Worm (Caenorhabditis elegans): ENCODE results near the gene Y38F2AR.3.
A peak's percentile ranks its signal among the peaks of the same experiment; 100 is the strongest.

The Y38F2AR.3 gene

DNA sequence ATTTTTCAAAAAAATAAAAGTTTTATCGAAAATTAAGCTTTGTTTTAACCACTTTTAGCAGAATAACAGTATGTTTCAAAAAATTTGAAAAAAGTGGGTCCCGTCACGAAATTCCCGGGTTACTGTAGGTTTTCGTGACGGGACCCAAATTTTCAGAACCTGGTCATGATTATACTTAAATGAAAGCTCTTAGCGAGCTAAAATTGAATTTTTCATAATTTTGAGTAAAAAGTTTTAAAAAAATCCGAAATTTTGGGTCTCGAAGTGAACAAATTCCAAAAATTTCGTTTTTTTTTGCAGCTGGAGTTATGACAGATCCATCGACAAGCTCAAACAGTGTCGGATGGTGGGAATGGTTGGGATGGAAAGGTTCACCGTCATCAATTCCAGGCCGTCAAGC lies at the start of gene Y38F2AR.3:
Y38F2AR.3 (plus strand) TSS at position 301 of the 400 bp plus-strand sequence.
- TF ChIP-seq hnd-1 (tag; optimal IDR thresholded peaks at IDR 0.05) (no peak), B0310.2 (tag; optimal IDR thresholded peaks at IDR 0.05) (no peak), sea-1 (GFP tag; conservative IDR thresholded peaks at IDR 0.05) (no peak), hmg-4 (GFP tag; optimal IDR thresholded peaks at IDR 0.05) (no peak), flt-1 (GFP tag; IDR thresholded peaks at IDR 0.05) (no peak), tbx-11 (GFP tag; IDR thresholded peaks at IDR 0.05) (no peak), scrt-1 (GFP tag; IDR thresholded peaks at IDR 0.05) (no peak), aly-1 (tag; optimal IDR thresholded peaks at IDR 0.05) (no peak)

DNA sequence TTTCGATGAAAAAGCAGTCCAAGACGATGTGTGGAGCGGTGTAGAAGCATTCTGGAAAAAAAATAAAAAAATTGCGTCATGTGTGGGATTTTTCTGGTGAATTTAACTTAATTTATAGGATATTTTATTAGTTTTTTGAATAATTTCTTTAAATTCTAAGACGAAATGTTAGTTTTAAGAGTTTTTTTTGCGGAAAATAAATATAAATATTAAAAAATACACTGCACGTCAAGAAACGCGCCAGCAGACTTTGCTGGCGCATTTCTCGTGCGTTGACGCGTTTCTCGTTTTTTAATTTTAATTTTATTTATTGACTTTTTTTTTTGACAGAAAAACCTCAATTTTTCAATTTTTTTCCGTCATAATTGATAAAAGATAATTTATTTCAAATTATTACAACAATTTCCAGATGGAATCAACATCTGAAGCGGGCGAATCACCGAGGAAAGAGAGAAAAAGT lies 34.9 kb upstream of the Y38F2AR.3 start, which contains the start of the genes ppgn-1 and tftc-1:
ppgn-1 (minus strand) TSS at position 51 of the 460 bp plus-strand sequence.
tftc-1 (plus strand) TSS at position 410 of the 460 bp plus-strand sequence.
- TF ChIP-seq tra-4 (tag; optimal IDR thresholded peaks at IDR 0.05) (no peak), tbx-37 (GFP tag; conservative IDR thresholded peaks at IDR 0.05) (no peak), hmg-4 (GFP tag; optimal IDR thresholded peaks at IDR 0.05) (no peak), pes-1 (GFP tag; IDR thresholded peaks at IDR 0.05) (no peak), ets-7 (tag; optimal IDR thresholded peaks at IDR 0.05) (no peak), F13C5.2 (tag; optimal IDR thresholded peaks at IDR 0.05) (no peak), ama-1 (optimal IDR thresholded peaks at IDR 0.05) (no peak), tbx-11 (GFP tag; IDR thresholded peaks at IDR 0.05) (no peak), aly-1 (tag; optimal IDR thresholded peaks at IDR 0.05) (no peak), sea-1 (GFP tag; conservative IDR thresholded peaks at IDR 0.05) (no peak), hmbx-1 (tag; optimal IDR thresholded peaks at IDR 0.05) (no peak)

- no peak for TF ChIP-seq F13C5.2 (tag; optimal IDR thresholded peaks at IDR 0.05)
- no peak for TF ChIP-seq ets-7 (tag; optimal IDR thresholded peaks at IDR 0.05)
- TF ChIP-seq hmbx-1 (tag; optimal IDR thresholded peaks at IDR 0.05), result no peak
- TF ChIP-seq sea-1 (GFP tag; conservative IDR thresholded peaks at IDR 0.05), result no peak
- no peak for TF ChIP-seq flt-1 (GFP tag; IDR thresholded peaks at IDR 0.05)
- TF ChIP-seq tbx-37 (GFP tag; conservative IDR thresholded peaks at IDR 0.05), result no peak
- TF ChIP-seq scrt-1 (GFP tag; IDR thresholded peaks at IDR 0.05), result no peak
- TF ChIP-seq hnd-1 (tag; optimal IDR thresholded peaks at IDR 0.05), result no peak
- no peak for TF ChIP-seq ceh-36 (tag; optimal IDR thresholded peaks at IDR 0.05)
- no peak for TF ChIP-seq pes-1 (GFP tag; IDR thresholded peaks at IDR 0.05)
- TF ChIP-seq tbx-11 (GFP tag; IDR thresholded peaks at IDR 0.05), result no peak
- no peak for TF ChIP-seq tra-4 (tag; optimal IDR thresholded peaks at IDR 0.05)
- no peak for TF ChIP-seq hmg-4 (GFP tag; optimal IDR thresholded peaks at IDR 0.05)
- no peak for TF ChIP-seq B0310.2 (tag; optimal IDR thresholded peaks at IDR 0.05)
- no peak for TF ChIP-seq ceh-13 (GFP tag; optimal IDR thresholded peaks at IDR 0.05)
- no peak for TF ChIP-seq aly-1 (tag; optimal IDR thresholded peaks at IDR 0.05)
- TF ChIP-seq ama-1 (optimal IDR thresholded peaks at IDR 0.05), result no peak
These were observed 4.3 kb downstream of the Y38F2AR.3 start, which contains the start of gene sec-61.B for ce11 chrIV:2387970-2388705. TSS of gene sec-61.B (minus strand) at chrIV:2388675.

ce11 chrIV:2388949-2389495 lies 5.2 kb downstream of the Y38F2AR.3 start, which contains the start of gene trap-3:
TSS of gene trap-3 (plus strand) at chrIV:2389445.
- TF ChIP-seq B0310.2 (tag; optimal IDR thresholded peaks at IDR 0.05) (no peak), ets-7 (tag; optimal IDR thresholded peaks at IDR 0.05) (peak; percentile 55), tra-4 (tag; optimal IDR thresholded peaks at IDR 0.05) (peak; percentile 43), hmbx-1 (tag; optimal IDR thresholded peaks at IDR 0.05) (no peak), aly-1 (tag; optimal IDR thresholded peaks at IDR 0.05) (no peak), ama-1 (optimal IDR thresholded peaks at IDR 0.05) (no peak), ceh-36 (tag; optimal IDR thresholded peaks at IDR 0.05) (no peak), flt-1 (GFP tag; IDR thresholded peaks at IDR 0.05) (0 out of 2 replicates have a peak, but pooled peaks have one; percentile 22), hnd-1 (tag; optimal IDR thresholded peaks at IDR 0.05) (no peak), hmg-4 (GFP tag; optimal IDR thresholded peaks at IDR 0.05) (peak; percentile 67), tbx-37 (GFP tag; conservative IDR thresholded peaks at IDR 0.05) (peak; percentile 49; the same call in 1 of the 2 replicates), tbx-11 (GFP tag; IDR thresholded peaks at IDR 0.05) (peak; percentile 61), pes-1 (GFP tag; IDR thresholded peaks at IDR 0.05) (no peak; the same call in 1 of the 2 replicates), F13C5.2 (tag; optimal IDR thresholded peaks at IDR 0.05) (peak; percentile 90), scrt-1 (GFP tag; IDR thresholded peaks at IDR 0.05) (no peak), ceh-13 (GFP tag; optimal IDR thresholded peaks at IDR 0.05) (no peak), sea-1 (GFP tag; conservative IDR thresholded peaks at IDR 0.05) (0 out of 2 replicates have a peak, but pooled peaks have one; percentile 53)

ce11 chrIV:2389745-2390144 lies 5.9 kb downstream of the Y38F2AR.3 start:
- TF ChIP-seq sea-1 (GFP tag; conservative IDR thresholded peaks at IDR 0.05) (no peak), ceh-36 (tag; optimal IDR thresholded peaks at IDR 0.05) (no peak), B0310.2 (tag; optimal IDR thresholded peaks at IDR 0.05) (no peak), hnd-1 (tag; optimal IDR thresholded peaks at IDR 0.05) (no peak), tra-4 (tag; optimal IDR thresholded peaks at IDR 0.05) (no peak), flt-1 (GFP tag; IDR thresholded peaks at IDR 0.05) (no peak), tbx-37 (GFP tag; conservative IDR thresholded peaks at IDR 0.05) (no peak), scrt-1 (GFP tag; IDR thresholded peaks at IDR 0.05) (no peak), hmg-4 (GFP tag; optimal IDR thresholded peaks at IDR 0.05) (no peak), ceh-13 (GFP tag; optimal IDR thresholded peaks at IDR 0.05) (no peak), hmbx-1 (tag; optimal IDR thresholded peaks at IDR 0.05) (no peak), ama-1 (optimal IDR thresholded peaks at IDR 0.05) (no peak), pes-1 (GFP tag; IDR thresholded peaks at IDR 0.05) (no peak), F13C5.2 (tag; optimal IDR thresholded peaks at IDR 0.05) (no peak), ets-7 (tag; optimal IDR thresholded peaks at IDR 0.05) (no peak), tbx-11 (GFP tag; IDR thresholded peaks at IDR 0.05) (no peak), aly-1 (tag; optimal IDR thresholded peaks at IDR 0.05) (no peak)

DNA sequence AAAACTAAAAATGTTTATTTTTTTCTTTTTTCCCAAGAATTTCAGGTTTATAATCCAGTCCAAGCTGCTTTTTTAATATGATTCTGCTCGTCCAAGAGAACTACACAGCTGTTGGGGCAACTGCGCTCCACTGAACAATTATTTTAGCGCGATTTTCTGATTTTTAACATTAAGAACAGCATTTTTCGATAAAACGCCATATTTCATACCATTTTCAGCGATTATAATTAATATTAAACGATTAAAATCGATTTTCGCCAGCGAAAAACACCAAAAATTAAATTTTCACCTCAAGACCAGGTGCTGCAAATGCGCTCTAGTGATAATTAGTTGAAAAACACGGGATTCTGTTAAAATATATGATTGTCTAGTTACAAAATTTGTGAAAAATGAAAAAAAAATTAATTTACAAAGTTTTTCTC lies 6.4 kb downstream of the Y38F2AR.3 start:
- TF ChIP-seq hmbx-1 (tag; optimal IDR thresholded peaks at IDR 0.05), result peak; percentile 14
- TF ChIP-seq ceh-13 (GFP tag; optimal IDR thresholded peaks at IDR 0.05), result no peak
- TF ChIP-seq sea-1 (GFP tag; conservative IDR thresholded peaks at IDR 0.05), result no peak
- peak; percentile 15 for TF ChIP-seq B0310.2 (tag; optimal IDR thresholded peaks at IDR 0.05)
- 0 out of 2 replicates have a peak, but pooled peaks have one; percentile 22 for TF ChIP-seq pes-1 (GFP tag; IDR thresholded peaks at IDR 0.05)
- no peak for TF ChIP-seq tra-4 (tag; optimal IDR thresholded peaks at IDR 0.05)
- TF ChIP-seq ceh-36 (tag; optimal IDR thresholded peaks at IDR 0.05), result no peak
- TF ChIP-seq ets-7 (tag; optimal IDR thresholded peaks at IDR 0.05), result no peak
- TF ChIP-seq ama-1 (optimal IDR thresholded peaks at IDR 0.05), result no peak
